Worm (Caenorhabditis elegans) whole organism, late embryonic: ENCODE measurements around the gene sre-27.
"Not testable (repeated sequence)": the region's sequence is repeated elsewhere in the genome, so short reads cannot be mapped to it uniquely, and the experiment has no call there.

Source experiments
- ama-1 ChIP-seq: fragments of 150-350 bp; optimal IDR thresholded peaks from 2 replicates; lab custom pipeline; 2014
- ceh-30 ChIP-seq: fragments of 150-350 bp; optimal IDR thresholded peaks from 2 replicates; lab custom pipeline; 2014; ENCODE audit warnings: missing biosample characterization, missing genetic modification characterization
- ceh-48 ChIP-seq: sonication (generic microtip); optimal IDR thresholded peaks from 2 replicates; lab custom pipeline; 2016; ENCODE audit warnings: missing genetic modification characterization, inconsistent platforms, missing compliant biosample characterization
- elt-2 ChIP-seq: sonication (generic microtip); optimal IDR thresholded peaks from 2 replicates; lab custom pipeline; 2016; ENCODE audit warnings: missing genetic modification reagents, missing genetic modification characterization, missing compliant biosample characterization
- hlh-13 ChIP-seq: fragments of 200-800 bp; sonication (Bioruptor generic); optimal IDR thresholded peaks from 2 replicates; lab custom pipeline; 2018; ENCODE audit warnings: mild to moderate bottlenecking, missing genetic modification characterization, missing compliant biosample characterization
- hlh-8 ChIP-seq: sonication (generic microtip); optimal IDR thresholded peaks from 2 replicates; lab custom pipeline; 2016; ENCODE audit warnings: missing genotype, missing genetic modification characterization, missing compliant biosample characterization
- pax-1 ChIP-seq: fragments of 150-350 bp; optimal IDR thresholded peaks from 2 replicates; lab custom pipeline; 2014; ENCODE audit warnings: missing biosample characterization, missing genetic modification characterization
- pha-4 ChIP-seq: fragments of 150-350 bp; optimal IDR thresholded peaks from 2 replicates; lab custom pipeline; 2018; ENCODE audit warnings: missing biosample characterization, missing genetic modification reagents, missing genetic modification characterization
- pqm-1 ChIP-seq: sonication (generic microtip); optimal IDR thresholded peaks from 2 replicates; lab custom pipeline; 2016; ENCODE audit warnings: missing genetic modification characterization, missing compliant biosample characterization
- unc-55 ChIP-seq: sonication (generic microtip); optimal IDR thresholded peaks from 2 replicates; lab custom pipeline; 2017; ENCODE audit warnings: missing biosample characterization, missing genetic modification reagents, missing genetic modification characterization
- unc-86 ChIP-seq: sonication (generic microtip); optimal IDR thresholded peaks from 2 replicates; lab custom pipeline; 2016; ENCODE audit warnings: missing genetic modification characterization, missing compliant biosample characterization

- not testable (repeated sequence) for TF ChIP-seq ceh-30; hlh-8 (tag; lab: Kevin White, UChicago); unc-86 (tag; lab: Kevin White, UChicago); pqm-1; ceh-48; unc-55 (GFP tag; lab: Kevin White, UChicago); ama-1 (lab: Kevin White, UChicago); hlh-13 (GFP tag; lab: Kevin White, UChicago); pha-4 (tag; lab: Kevin White, UChicago); pax-1 (tag; lab: Kevin White, UChicago); elt-2 (tag; lab: Kevin White, UChicago)
Observed at ce11 chrII:12441164-12441563, 23.8 kb upstream of the sre-27 start, which contains the start of gene Y57A10C.10.
